Fruit fly (Drosophila melanogaster): Measurements from ENCODE around the gene CG31326.

CG31326 gene

DNA sequence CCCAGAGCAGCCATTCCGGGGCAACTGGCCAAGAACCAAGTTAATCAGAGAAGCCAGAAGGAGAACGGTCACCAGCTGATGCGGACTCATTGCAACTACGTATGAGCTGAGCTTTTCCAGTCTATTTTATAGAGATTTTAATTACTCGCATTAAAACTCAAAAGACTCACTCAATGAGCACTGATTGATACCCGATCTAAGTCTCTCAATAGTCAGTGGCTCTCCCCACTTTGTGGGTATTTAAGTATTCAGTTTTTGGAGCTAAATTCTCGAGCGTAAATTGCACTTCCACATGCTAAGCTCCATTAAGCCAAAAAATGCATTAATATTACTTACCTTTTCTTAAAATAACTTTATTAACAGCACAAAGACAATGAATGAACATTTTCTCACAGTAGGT is at the start of gene CG31326:
TSS of gene CG31326 (minus strand) at position 101 of the 400 bp plus-strand sequence.
- TF ChIP-seq CTCF (optimal IDR thresholded peaks at IDR 0.05) (no peak), CG8478 (optimal IDR thresholded peaks at IDR 0.05) (no peak)

- no peak for TF ChIP-seq CG8478 (optimal IDR thresholded peaks at IDR 0.05)
- TF ChIP-seq CTCF (optimal IDR thresholded peaks at IDR 0.05), result no peak
These were observed 42.1 kb upstream of the CG31326 start, which contains the start of the genes CG14839 and CG14841 for dm6 chr3R:14262087-14262486. CG14839 (plus strand) TSS chr3R:14262387. CG14841 (minus strand) TSS chr3R:14262418.

- TF ChIP-seq CG8478 (optimal IDR thresholded peaks at IDR 0.05), result no peak
- no peak for TF ChIP-seq CTCF (optimal IDR thresholded peaks at IDR 0.05)
These were observed 41.1 kb upstream of the CG31326 start, which contains the start of gene CG14840 for dm6 chr3R:14261113-14261512. CG14840 (minus strand) TSS chr3R:14261213.

dm6 chr3R:14259821-14260220 is 39.8 kb upstream of the CG31326 start, which contains the start of gene MetRS-m:
MetRS-m (minus strand) TSS chr3R:14259991.
- TF ChIP-seq CG8478 (optimal IDR thresholded peaks at IDR 0.05) (no peak), CTCF (optimal IDR thresholded peaks at IDR 0.05) (no peak)

DNA sequence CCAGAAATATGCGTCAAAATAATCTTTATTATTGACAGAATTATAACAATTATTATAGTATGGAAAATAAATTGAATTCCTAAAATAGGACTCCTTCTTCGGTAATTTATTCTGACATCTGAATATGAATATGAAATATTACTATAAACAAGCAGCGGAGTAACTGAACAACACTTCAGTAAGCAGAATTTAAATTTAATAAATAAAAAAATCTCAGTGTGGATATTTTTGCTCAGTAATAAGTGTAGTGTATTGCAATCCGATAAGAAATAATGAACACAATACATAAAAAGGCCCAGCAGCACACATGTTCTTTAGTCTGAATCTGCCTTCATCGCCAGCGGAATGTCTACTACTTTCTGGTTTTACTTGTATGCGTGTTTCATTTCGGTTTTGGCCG is 35.8 kb upstream of the CG31326 start, which contains the start of gene CG43179:
TSS of gene CG43179 (plus strand) at position 301 of the 400 bp plus-strand sequence.
- TF ChIP-seq CTCF (optimal IDR thresholded peaks at IDR 0.05), result no peak

DNA sequence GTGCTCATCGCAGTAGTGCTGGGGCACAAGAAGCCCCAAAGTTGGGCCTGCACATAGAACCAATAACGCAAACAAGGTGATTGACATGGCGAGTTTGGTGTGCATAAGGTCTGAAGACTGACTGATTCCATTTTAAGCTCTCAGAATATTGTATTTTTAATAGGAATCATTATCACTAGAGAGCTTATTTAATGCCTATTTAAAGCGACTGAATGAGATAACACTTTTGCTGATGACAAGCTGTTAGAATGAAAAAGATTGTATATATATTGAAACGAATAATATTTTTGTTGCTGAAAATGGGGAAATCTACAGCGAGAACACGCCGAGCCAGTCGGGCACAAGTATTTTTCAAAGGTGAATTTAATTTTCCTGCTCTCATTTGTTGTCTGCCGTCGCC is 25.4 kb upstream of the CG31326 start, which contains the start of gene CG9616:
TSS of gene CG9616 (minus strand) at position 101 of the 400 bp plus-strand sequence.
- TF ChIP-seq CTCF (optimal IDR thresholded peaks at IDR 0.05) (no peak), CG8478 (optimal IDR thresholded peaks at IDR 0.05) (no peak)

DNA sequence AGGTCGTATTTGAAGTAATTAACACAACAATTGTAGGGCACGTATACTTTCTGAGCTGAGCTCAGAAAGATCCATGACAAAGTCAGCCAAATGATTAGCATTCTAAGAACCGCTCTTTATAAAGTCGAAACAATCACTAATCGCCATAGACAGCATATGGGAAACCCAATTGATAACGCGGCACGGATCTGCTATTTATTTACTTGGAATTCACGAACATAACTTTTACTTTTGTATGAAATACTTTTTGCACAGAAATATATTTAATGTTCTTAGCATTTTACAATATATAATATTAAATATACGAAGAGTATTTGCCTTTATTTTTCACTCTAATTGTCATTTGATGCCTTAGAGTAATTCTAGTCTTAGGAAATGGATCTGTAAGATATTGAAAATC is 24.6 kb upstream of the CG31326 start, which contains the start of gene CG43291:
TSS of gene CG43291 (minus strand) at position 101 of the 400 bp plus-strand sequence.
- TF ChIP-seq CG8478 (optimal IDR thresholded peaks at IDR 0.05), result no peak
- no peak for TF ChIP-seq CTCF (optimal IDR thresholded peaks at IDR 0.05)

DNA sequence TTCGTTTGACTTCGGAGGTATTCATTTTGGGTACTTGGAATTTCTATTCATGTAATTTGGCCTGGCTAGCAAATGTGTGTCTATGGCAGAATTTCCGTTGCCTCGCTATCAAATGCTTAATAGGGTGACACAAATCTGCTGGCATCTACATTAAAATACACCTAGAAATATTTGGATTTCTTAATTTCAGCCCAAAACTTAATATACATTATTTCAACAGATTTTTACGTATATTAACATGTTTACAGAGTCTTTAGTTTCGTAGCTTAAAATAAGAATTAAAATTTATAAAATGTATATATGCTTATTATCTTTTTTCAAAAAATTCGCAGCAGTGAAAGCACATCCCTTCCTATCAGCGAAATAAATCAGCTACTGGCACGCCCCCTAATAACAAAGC is 9.0 kb upstream of the CG31326 start, which contains the start of gene CG9624:
TSS of gene CG9624 (minus strand) at position 101 of the 400 bp plus-strand sequence.
- TF ChIP-seq CTCF (optimal IDR thresholded peaks at IDR 0.05), result no peak
- TF ChIP-seq CG8478 (optimal IDR thresholded peaks at IDR 0.05), result no peak

dm6 chr3R:14226662-14227061 is 6.7 kb upstream of the CG31326 start, which contains the start of gene CG9631:
CG9631 (minus strand) TSS chr3R:14226762.
- no peak for TF ChIP-seq CTCF (optimal IDR thresholded peaks at IDR 0.05)
- TF ChIP-seq CG8478 (optimal IDR thresholded peaks at IDR 0.05), result no peak

dm6 chr3R:14224105-14224574 is 4.1 kb upstream of the CG31326 start, which contains the start of gene Sp212:
Sp212 (minus strand) TSS chr3R:14224155.
- TF ChIP-seq CTCF (optimal IDR thresholded peaks at IDR 0.05), result no peak
- TF ChIP-seq CG8478 (optimal IDR thresholded peaks at IDR 0.05), result no peak

DNA sequence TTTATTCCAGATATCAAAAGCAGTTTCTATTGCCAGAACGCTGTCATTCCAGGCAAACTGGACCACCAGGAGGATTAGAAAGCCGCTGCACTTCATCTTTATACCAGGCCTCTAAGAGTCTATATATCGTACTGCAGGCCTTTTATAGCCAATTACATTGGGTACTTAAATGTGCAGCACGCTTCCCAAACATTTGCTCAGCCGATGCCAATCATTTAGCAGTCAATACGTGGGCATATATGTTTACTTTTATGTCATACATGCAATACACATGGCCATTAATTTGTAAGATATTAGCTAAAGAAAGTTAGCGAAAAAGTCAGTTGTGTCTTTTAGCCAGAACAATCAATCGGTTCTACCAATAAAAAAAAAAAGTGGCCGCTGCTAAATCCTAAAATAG is 1.5 kb upstream of the CG31326 start, which contains the start of gene CG33109:
TSS of gene CG33109 (minus strand) at position 101 of the 400 bp plus-strand sequence.
- TF ChIP-seq CTCF (optimal IDR thresholded peaks at IDR 0.05), result no peak
- no peak for TF ChIP-seq CG8478 (optimal IDR thresholded peaks at IDR 0.05)

- TF ChIP-seq CTCF (optimal IDR thresholded peaks at IDR 0.05), result no peak
- no peak for TF ChIP-seq CG8478 (optimal IDR thresholded peaks at IDR 0.05)
These were observed 2.2 kb downstream of the CG31326 start, which contains the start of gene CG9649 for dm6 chr3R:14217839-14218238. CG9649 (minus strand) TSS chr3R:14217882.

DNA sequence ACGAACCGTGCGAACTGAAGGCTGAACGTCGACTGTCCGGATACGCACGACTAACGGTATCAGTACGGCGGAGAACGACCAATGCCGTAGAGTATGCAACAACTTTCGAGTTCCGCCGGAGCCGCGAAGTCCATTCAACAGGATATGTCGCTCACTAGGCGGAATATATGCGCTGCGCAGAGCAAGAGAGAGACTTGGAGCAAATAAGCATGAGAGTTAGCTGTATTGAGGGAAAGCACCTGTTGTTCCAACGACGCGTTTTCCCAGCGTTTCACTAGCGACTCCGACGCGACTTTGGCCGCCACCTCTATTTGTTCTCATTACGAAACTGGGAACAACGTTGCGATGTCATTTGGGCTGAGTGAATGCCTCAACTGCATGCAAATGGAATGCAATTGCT is 5.2 kb downstream of the CG31326 start, which contains the start of gene Dop1R1:
TSS of gene Dop1R1 (minus strand) at position 35 of the 400 bp plus-strand sequence.
- no peak for TF ChIP-seq CTCF (optimal IDR thresholded peaks at IDR 0.05)
- no peak for TF ChIP-seq CG8478 (optimal IDR thresholded peaks at IDR 0.05)

All from S2 (cell line).